Worm (Caenorhabditis elegans) whole organism, early embryonic: ENCODE measurements around the gene H20J04.4.

ENCODE experiments used
- B0310.2 ChIP-seq: sonication (generic microtip); optimal IDR thresholded peaks from 2 replicates; lab custom pipeline; 2016; ENCODE audit warnings: mild to moderate bottlenecking, missing genetic modification characterization, missing compliant biosample characterization
- F13C5.2 ChIP-seq: sonication (generic microtip); optimal IDR thresholded peaks from 2 replicates; lab custom pipeline; 2017; ENCODE audit warnings: mild to moderate bottlenecking, missing genetic modification characterization, inconsistent platforms, missing compliant biosample characterization
- aly-1 ChIP-seq: sonication (generic microtip); optimal IDR thresholded peaks from 2 replicates; lab custom pipeline; 2016; ENCODE audit warnings: missing genetic modification characterization, missing compliant biosample characterization
- ama-1 ChIP-seq: fragments of 150-350 bp; optimal IDR thresholded peaks from 2 replicates; lab custom pipeline; 2014
- ceh-13 ChIP-seq: fragments of 200-800 bp; sonication (Bioruptor generic); optimal IDR thresholded peaks from 2 replicates; lab custom pipeline; 2018; ENCODE audit warnings: mild to moderate bottlenecking, missing genetic modification characterization, missing compliant biosample characterization
- ceh-36 ChIP-seq: sonication (generic microtip); optimal IDR thresholded peaks from 2 replicates; lab custom pipeline; 2016; ENCODE audit warnings: missing genetic modification characterization, inconsistent platforms, missing compliant biosample characterization
- ets-7 ChIP-seq: sonication (generic microtip); optimal IDR thresholded peaks from 2 replicates; lab custom pipeline; 2016; ENCODE audit warnings: missing genotype, missing genetic modification characterization, missing compliant biosample characterization
- flt-1 ChIP-seq: fragments of 200-800 bp; sonication (Bioruptor generic); IDR thresholded peaks from 2 replicates; pipeline ENCODE4 v1.3.6; 2022; ENCODE audit warnings: missing genetic modification characterization, missing compliant biosample characterization
- hmbx-1 ChIP-seq: sonication (generic microtip); optimal IDR thresholded peaks from 2 replicates; lab custom pipeline; 2016; ENCODE audit warnings: mild to moderate bottlenecking, missing genetic modification characterization, missing compliant biosample characterization
- hmg-4 ChIP-seq: fragments of 200-800 bp; sonication (Bioruptor generic); optimal IDR thresholded peaks from 2 replicates; lab custom pipeline; 2018; ENCODE audit warnings: mild to moderate bottlenecking, missing genetic modification characterization, missing compliant biosample characterization
- hnd-1 ChIP-seq: sonication (generic microtip); optimal IDR thresholded peaks from 2 replicates; lab custom pipeline; 2016; ENCODE audit warnings: missing genetic modification characterization, missing compliant biosample characterization
- pes-1 ChIP-seq: fragments of 200-800 bp; sonication (Bioruptor generic); IDR thresholded peaks from 2 replicates; pipeline ENCODE4 v1.3.6; 2022; ENCODE audit warnings: missing genetic modification reagents, missing genetic modification characterization, missing compliant biosample characterization
- scrt-1 ChIP-seq: fragments of 200-800 bp; sonication (Bioruptor generic); IDR thresholded peaks from 2 replicates; pipeline ENCODE4 v1.3.6; 2022; ENCODE audit warnings: missing genetic modification characterization, missing compliant biosample characterization
- sea-1 ChIP-seq: fragments of 200-800 bp; sonication (Bioruptor generic); conservative IDR thresholded peaks from 2 replicates; pipeline ENCODE4 v1.3.6; 2022; ENCODE audit warnings: missing genetic modification characterization, missing compliant biosample characterization
- tbx-11 ChIP-seq: fragments of 200-800 bp; sonication (Bioruptor generic); IDR thresholded peaks from 2 replicates; pipeline ENCODE4 v1.3.6; 2022; ENCODE audit warnings: missing genetic modification characterization, missing compliant biosample characterization
- tbx-37 ChIP-seq: fragments of 200-800 bp; sonication (Bioruptor generic); conservative IDR thresholded peaks from 2 replicates; pipeline ENCODE4 v1.3.6; 2022; ENCODE audit warnings: missing genetic modification reagents, missing genetic modification characterization, missing compliant biosample characterization
- tra-4 ChIP-seq: sonication (generic microtip); optimal IDR thresholded peaks from 2 replicates; lab custom pipeline; 2017; ENCODE audit warnings: missing genetic modification characterization, missing compliant biosample characterization

The H20J04.4 gene

ce11 chrII:4312115-4312514, 16.7 kb upstream of the H20J04.4 start, which contains the start of gene plep-1:
Gene plep-1 (minus strand): TSS chrII:4312215.
- TF ChIP-seq ceh-36 (tag; lab: Kevin White, UChicago) (peak; percentile 39), tbx-11 (GFP tag; lab: Robert Waterston, UW) (no peak), B0310.2 (no peak), hnd-1 (tag; lab: Kevin White, UChicago) (no peak), ama-1 (no peak), tbx-37 (GFP tag; lab: Robert Waterston, UW) (no peak), F13C5.2 (tag; lab: Kevin White, UChicago) (no peak)

- TF ChIP-seq ceh-13 (no peak), tra-4 (no peak), tbx-37 (GFP tag; lab: Robert Waterston, UW) (no peak), hmg-4 (GFP tag; lab: Kevin White, UChicago) (no peak), ets-7 (tag; lab: Kevin White, UChicago) (no peak), sea-1 (GFP tag; lab: Robert Waterston, UW) (no peak), F13C5.2 (tag; lab: Kevin White, UChicago) (no peak), ceh-36 (tag; lab: Kevin White, UChicago) (no peak)
Measured at ce11 chrII:4316011-4316410, 12.8 kb upstream of the H20J04.4 start, which contains the start of gene srw-40. Gene srw-40 (minus strand): TSS chrII:4316111.

ce11 chrII:4319537-4320019, 9.2 kb upstream of the H20J04.4 start, which contains the start of gene Y52E8A.6:
Gene Y52E8A.6 (minus strand): TSS chrII:4319969.
- no peak for TF ChIP-seq tbx-37 (GFP tag; lab: Robert Waterston, UW)
- no peak for TF ChIP-seq F13C5.2 (tag; lab: Kevin White, UChicago)
- TF ChIP-seq hnd-1 (tag; lab: Kevin White, UChicago): no peak
- TF ChIP-seq aly-1 (tag; lab: Kevin White, UChicago): no peak
- no peak for TF ChIP-seq tra-4
- TF ChIP-seq hmg-4 (GFP tag; lab: Kevin White, UChicago): no peak
- no peak for TF ChIP-seq ama-1
- TF ChIP-seq pes-1: no peak
- no peak for TF ChIP-seq tbx-11 (GFP tag; lab: Robert Waterston, UW)
- TF ChIP-seq sea-1 (GFP tag; lab: Robert Waterston, UW): no peak
- no peak for TF ChIP-seq ceh-36 (tag; lab: Kevin White, UChicago)
- TF ChIP-seq hmbx-1 (tag; lab: Kevin White, UChicago): no peak
- TF ChIP-seq flt-1 (GFP tag; lab: Robert Waterston, UW): no peak
- TF ChIP-seq B0310.2: no peak
- no peak for TF ChIP-seq ceh-13
- TF ChIP-seq ets-7 (tag; lab: Kevin White, UChicago): no peak
- no peak for TF ChIP-seq scrt-1 (GFP tag; lab: Robert Waterston, UW)

ce11 chrII:4320455-4320854, 8.4 kb upstream of the H20J04.4 start, which contains the start of gene Y52E8A.2:
Gene Y52E8A.2 (plus strand): TSS chrII:4320836.
- TF ChIP-seq hmbx-1 (tag; lab: Kevin White, UChicago) (no peak), F13C5.2 (tag; lab: Kevin White, UChicago) (no peak), sea-1 (GFP tag; lab: Robert Waterston, UW) (no peak), ets-7 (tag; lab: Kevin White, UChicago) (no peak), aly-1 (tag; lab: Kevin White, UChicago) (no peak), scrt-1 (GFP tag; lab: Robert Waterston, UW) (no peak), ama-1 (no peak), pes-1 (no peak), tbx-37 (GFP tag; lab: Robert Waterston, UW) (no peak), hnd-1 (tag; lab: Kevin White, UChicago) (no peak), tbx-11 (GFP tag; lab: Robert Waterston, UW) (no peak), ceh-13 (no peak), ceh-36 (tag; lab: Kevin White, UChicago) (no peak), hmg-4 (GFP tag; lab: Kevin White, UChicago) (no peak), B0310.2 (no peak), flt-1 (GFP tag; lab: Robert Waterston, UW) (no peak), tra-4 (no peak)

- TF ChIP-seq hmg-4 (GFP tag; lab: Kevin White, UChicago) (no peak), ama-1 (no peak), F13C5.2 (tag; lab: Kevin White, UChicago) (no peak), hmbx-1 (tag; lab: Kevin White, UChicago) (no peak), scrt-1 (GFP tag; lab: Robert Waterston, UW) (no peak), tra-4 (no peak), ceh-13 (no peak), hnd-1 (tag; lab: Kevin White, UChicago) (no peak), ets-7 (tag; lab: Kevin White, UChicago) (no peak), tbx-11 (GFP tag; lab: Robert Waterston, UW) (no peak), tbx-37 (GFP tag; lab: Robert Waterston, UW) (no peak), flt-1 (GFP tag; lab: Robert Waterston, UW) (no peak), ceh-36 (tag; lab: Kevin White, UChicago) (no peak), aly-1 (tag; lab: Kevin White, UChicago) (no peak), B0310.2 (no peak)
Measured at ce11 chrII:4321766-4322165, 7.0 kb upstream of the H20J04.4 start, which contains the start of gene Y52E8A.1. Gene Y52E8A.1 (plus strand): TSS chrII:4322066.

ce11 chrII:4322871-4323270, 5.9 kb upstream of the H20J04.4 start, which contains the start of gene H20J04.6:
Gene H20J04.6 (plus strand): TSS chrII:4323256.
- TF ChIP-seq sea-1 (GFP tag; lab: Robert Waterston, UW) (no peak), scrt-1 (GFP tag; lab: Robert Waterston, UW) (no peak), hmg-4 (GFP tag; lab: Kevin White, UChicago) (no peak)

- TF ChIP-seq F13C5.2 (tag; lab: Kevin White, UChicago): no peak
- TF ChIP-seq sea-1 (GFP tag; lab: Robert Waterston, UW): no peak
- TF ChIP-seq aly-1 (tag; lab: Kevin White, UChicago): no peak
- TF ChIP-seq scrt-1 (GFP tag; lab: Robert Waterston, UW): no peak
- TF ChIP-seq flt-1 (GFP tag; lab: Robert Waterston, UW): no peak
- no peak for TF ChIP-seq ceh-13
- TF ChIP-seq hnd-1 (tag; lab: Kevin White, UChicago): no peak
- TF ChIP-seq ama-1: no peak
- TF ChIP-seq hmg-4 (GFP tag; lab: Kevin White, UChicago): no peak
- TF ChIP-seq ets-7 (tag; lab: Kevin White, UChicago): no peak
- TF ChIP-seq hmbx-1 (tag; lab: Kevin White, UChicago): no peak
- no peak for TF ChIP-seq tra-4
- no peak for TF ChIP-seq tbx-37 (GFP tag; lab: Robert Waterston, UW)
Measured at ce11 chrII:4324061-4324460, 4.8 kb upstream of the H20J04.4 start, which contains the start of gene mog-2. Gene mog-2 (plus strand): TSS chrII:4324361.
